Worm (Caenorhabditis elegans) whole organism, midembryonic: Measurements from ENCODE around the gene rft-1.

Source experiments
- T22C8.4 ChIP-seq: fragments of 200-800 bp; sonication (Bioruptor generic); IDR thresholded peaks from 2 replicates; pipeline ENCODE4 v1.3.6; 2022; ENCODE audit warnings: missing genetic modification characterization, missing compliant biosample characterization
- cog-1 ChIP-seq: sonication (generic microtip); optimal IDR thresholded peaks from 2 replicates; lab custom pipeline; 2016; ENCODE audit warnings: missing genetic modification characterization, missing compliant biosample characterization
- flt-1 ChIP-seq: fragments of 200-800 bp; sonication (Bioruptor generic); IDR thresholded peaks from 2 replicates; pipeline ENCODE4 v1.3.6; 2022; ENCODE audit warnings: missing genetic modification characterization, missing compliant biosample characterization
- klf-2 ChIP-seq: fragments of 200-800 bp; sonication (Bioruptor generic); conservative IDR thresholded peaks from 2 replicates; pipeline ENCODE4 v1.3.6; 2022; ENCODE audit warnings: missing genetic modification reagents, missing genetic modification characterization, missing compliant biosample characterization
- med-1 ChIP-seq: sonication (generic microtip); optimal IDR thresholded peaks from 2 replicates; lab custom pipeline; 2017; ENCODE audit warnings: missing genetic modification characterization, mild to moderate bottlenecking, missing compliant biosample characterization, antibody characterized with exemption, missing genetic modification reagents; ENCODE audit not compliant: insufficient read depth
- ref-1 ChIP-seq: fragments of 200-800 bp; sonication (Bioruptor generic); conservative IDR thresholded peaks from 2 replicates; pipeline ENCODE4 v1.3.6; 2022; ENCODE audit warnings: missing genetic modification reagents, missing genetic modification characterization, missing compliant biosample characterization
- tab-1 ChIP-seq: fragments of 200-800 bp; sonication (Bioruptor generic); IDR thresholded peaks from 2 replicates; pipeline ENCODE4 v1.3.6; 2022; ENCODE audit warnings: missing genetic modification characterization, missing compliant biosample characterization
- ztf-23 ChIP-seq: fragments of 200-800 bp; sonication (Bioruptor generic); IDR thresholded peaks from 2 replicates; pipeline ENCODE4 v1.3.6; 2022; ENCODE audit warnings: missing genetic modification reagents, missing genetic modification characterization, missing compliant biosample characterization
- ztf-29 ChIP-seq: fragments of 200-800 bp; sonication (Bioruptor generic); IDR thresholded peaks from 2 replicates; pipeline ENCODE4 v1.3.6; 2022; ENCODE audit warnings: missing genetic modification reagents, missing genetic modification characterization, missing compliant biosample characterization

Gene rft-1

ce11 chrV:4471065-4471464 is 28.0 kb upstream of the rft-1 start, which contains the start of gene T08H10.3:
T08H10.3 (plus strand) TSS chrV:4471365.
- no peak for TF ChIP-seq ztf-23 (GFP tag; lab: Robert Waterston, UW)
- no peak for TF ChIP-seq med-1 (GFP tag; lab: Kevin White, UChicago)
- TF ChIP-seq klf-2 (GFP tag; lab: Robert Waterston, UW), result no peak
- TF ChIP-seq tab-1 (GFP tag; lab: Robert Waterston, UW), result no peak
- TF ChIP-seq ref-1, result no peak
- no peak for TF ChIP-seq ztf-29

ce11 chrV:4454634-4455033 is 11.6 kb upstream of the rft-1 start, which contains the start of gene gnrr-5:
gnrr-5 (minus strand) TSS chrV:4454734.
- no peak for TF ChIP-seq ztf-29
- TF ChIP-seq ztf-23 (GFP tag; lab: Robert Waterston, UW), result no peak
- TF ChIP-seq ref-1, result no peak
- TF ChIP-seq klf-2 (GFP tag; lab: Robert Waterston, UW), result no peak
- no peak for TF ChIP-seq flt-1 (GFP tag; lab: Robert Waterston, UW)
- TF ChIP-seq T22C8.4, result no peak

ce11 chrV:4450523-4451089 is 7.6 kb upstream of the rft-1 start, which contains the start of gene rft-2:
rft-2 (minus strand) TSS chrV:4450563.
- no peak for TF ChIP-seq flt-1 (GFP tag; lab: Robert Waterston, UW)
- TF ChIP-seq ztf-23 (GFP tag; lab: Robert Waterston, UW), result no peak
- no peak for TF ChIP-seq cog-1 (tag; lab: Kevin White, UChicago)

- TF ChIP-seq klf-2 (GFP tag; lab: Robert Waterston, UW) (no peak), T22C8.4 (no peak), tab-1 (GFP tag; lab: Robert Waterston, UW) (no peak), cog-1 (tag; lab: Kevin White, UChicago) (no peak), med-1 (GFP tag; lab: Kevin White, UChicago) (no peak), ztf-23 (GFP tag; lab: Robert Waterston, UW) (no peak), ztf-29 (no peak), ref-1 (no peak), flt-1 (GFP tag; lab: Robert Waterston, UW) (no peak)
Observed at ce11 chrV:4447637-4448036, 4.6 kb upstream of the rft-1 start.

- TF ChIP-seq ztf-23 (GFP tag; lab: Robert Waterston, UW) (no peak), cog-1 (tag; lab: Kevin White, UChicago) (no peak), ztf-29 (no peak), tab-1 (GFP tag; lab: Robert Waterston, UW) (no peak), T22C8.4 (no peak), med-1 (GFP tag; lab: Kevin White, UChicago) (no peak), klf-2 (GFP tag; lab: Robert Waterston, UW) (no peak)
Observed at ce11 chrV:4437215-4437614, 5.8 kb downstream of the rft-1 start.

- TF ChIP-seq ztf-23 (GFP tag; lab: Robert Waterston, UW) (no peak), flt-1 (GFP tag; lab: Robert Waterston, UW) (no peak), tab-1 (GFP tag; lab: Robert Waterston, UW) (no peak), ref-1 (no peak), klf-2 (GFP tag; lab: Robert Waterston, UW) (no peak), T22C8.4 (no peak), cog-1 (tag; lab: Kevin White, UChicago) (no peak), med-1 (GFP tag; lab: Kevin White, UChicago) (no peak), ztf-29 (no peak)
Observed at ce11 chrV:4435411-4435981, 7.5 kb downstream of the rft-1 start, which contains the start of gene Y47D7A.13. Y47D7A.13 (minus strand) TSS chrV:4435927.

ce11 chrV:4432783-4433237 is 10.2 kb downstream of the rft-1 start, which contains the start of gene Y47D7A.15:
Y47D7A.15 (minus strand) TSS chrV:4433187.
- no peak for TF ChIP-seq med-1 (GFP tag; lab: Kevin White, UChicago)
- 0 out of 2 replicates have a peak, but pooled peaks have one; percentile 39 for TF ChIP-seq flt-1 (GFP tag; lab: Robert Waterston, UW)
- TF ChIP-seq tab-1 (GFP tag; lab: Robert Waterston, UW), result no peak
- TF ChIP-seq cog-1 (tag; lab: Kevin White, UChicago), result no peak
- TF ChIP-seq klf-2 (GFP tag; lab: Robert Waterston, UW), result no peak
- no peak for TF ChIP-seq ztf-23 (GFP tag; lab: Robert Waterston, UW)

ce11 chrV:4429576-4429975 is 13.4 kb downstream of the rft-1 start, which contains the start of gene Y47D7A.12:
Y47D7A.12 (minus strand) TSS chrV:4429676.
- TF ChIP-seq med-1 (GFP tag; lab: Kevin White, UChicago), result no peak
- TF ChIP-seq tab-1 (GFP tag; lab: Robert Waterston, UW), result no peak
- TF ChIP-seq cog-1 (tag; lab: Kevin White, UChicago), result no peak
- no peak for TF ChIP-seq ztf-29
- no peak for TF ChIP-seq T22C8.4
- TF ChIP-seq flt-1 (GFP tag; lab: Robert Waterston, UW), result no peak
- TF ChIP-seq klf-2 (GFP tag; lab: Robert Waterston, UW), result no peak
- TF ChIP-seq ref-1, result no peak
- TF ChIP-seq ztf-23 (GFP tag; lab: Robert Waterston, UW), result no peak

ce11 chrV:4428202-4428601 is 14.8 kb downstream of the rft-1 start, which contains the start of gene Y47D7A.11:
Y47D7A.11 (minus strand) TSS chrV:4428302.
- TF ChIP-seq med-1 (GFP tag; lab: Kevin White, UChicago) (no peak), ref-1 (no peak), cog-1 (tag; lab: Kevin White, UChicago) (no peak), ztf-29 (no peak), T22C8.4 (no peak)
